Worm (Caenorhabditis elegans): Measurements from ENCODE around the gene his-70.
A peak's percentile ranks its signal among the peaks of the same experiment; 100 is the strongest.

his-70 gene

ce11 chrIII:4034984-4035383, 24.9 kb downstream of the his-70 start:
- TF ChIP-seq unc-55 (GFP tag; optimal IDR thresholded peaks at IDR 0.05) = peak; percentile 37
- TF ChIP-seq ceh-30 (tag; optimal IDR thresholded peaks at IDR 0.05) = no peak
- TF ChIP-seq unc-42 (tag; optimal IDR thresholded peaks at IDR 0.05) = peak; percentile 70

- TF ChIP-seq ceh-2 (tag; optimal IDR thresholded peaks at IDR 0.05) (no peak), unc-3 (GFP tag; conservative IDR thresholded peaks at IDR 0.05) (no peak), unc-3 (tag; optimal IDR thresholded peaks at IDR 0.05) (no peak), F13H6.1 (tag; optimal IDR thresholded peaks at IDR 0.05) (no peak), ceh-24 (tag; optimal IDR thresholded peaks at IDR 0.05) (no peak), sdc-2 (tag; optimal IDR thresholded peaks at IDR 0.05) (no peak), ets-4 (tag; optimal IDR thresholded peaks at IDR 0.05) (no peak), ceh-18 (tag; optimal IDR thresholded peaks at IDR 0.05) (no peak), dmd-4 (tag; optimal IDR thresholded peaks at IDR 0.05; ENCODE audit: borderline replicate concordance) (no peak), fkh-10 (GFP tag; optimal IDR thresholded peaks at IDR 0.05) (no peak), lin-11 (tag; optimal IDR thresholded peaks at IDR 0.05) (no peak), ceh-19 (GFP tag; optimal IDR thresholded peaks at IDR 0.05) (no peak), tbx-2 (tag; optimal IDR thresholded peaks at IDR 0.05) (no peak), K09A11.1 (tag; optimal IDR thresholded peaks at IDR 0.05; ENCODE audit: insufficient read depth) (no peak), pros-1 (tag; optimal IDR thresholded peaks at IDR 0.05) (no peak), zip-5 (tag; optimal IDR thresholded peaks at IDR 0.05) (no peak), ttx-3 (tag; optimal IDR thresholded peaks at IDR 0.05) (no peak), hlh-8 (tag; optimal IDR thresholded peaks at IDR 0.05) (no peak), T23F11.4 (GFP tag; optimal IDR thresholded peaks at IDR 0.05) (no peak), unc-42 (tag; optimal IDR thresholded peaks at IDR 0.05) (no peak), ceh-34 (tag; optimal IDR thresholded peaks at IDR 0.05) (no peak)
Observed at ce11 chrIII:4030839-4031238, 29.1 kb downstream of the his-70 start.

- no peak for TF ChIP-seq ahr-1 (tag; optimal IDR thresholded peaks at IDR 0.05)
- peak; percentile 90 for TF ChIP-seq unc-42 (tag; optimal IDR thresholded peaks at IDR 0.05)
Observed at ce11 chrIII:4028061-4028460, 31.9 kb downstream of the his-70 start, which contains the start of gene T02C12.5. Gene T02C12.5, minus strand, starts transcription at chrIII:4028161.

ce11 chrIII:4021866-4022265, 38.1 kb downstream of the his-70 start, which contains the start of gene tftc-5:
Gene tftc-5, plus strand, starts transcription at chrIII:4022166.
- no peak for TF ChIP-seq lim-6 (tag; optimal IDR thresholded peaks at IDR 0.05)
- no peak for TF ChIP-seq ceh-45 (GFP tag; IDR thresholded peaks at IDR 0.05)
- no peak for TF ChIP-seq sox-2 (GFP tag; IDR thresholded peaks at IDR 0.05)
- no peak for TF ChIP-seq unc-3 (GFP tag; conservative IDR thresholded peaks at IDR 0.05)
- no peak for TF ChIP-seq unc-3 (tag; optimal IDR thresholded peaks at IDR 0.05)
- no peak for TF ChIP-seq pqm-1 (tag; optimal IDR thresholded peaks at IDR 0.05)
- TF ChIP-seq ama-1 (optimal IDR thresholded peaks at IDR 0.05) = no peak
- TF ChIP-seq ceh-24 (tag; optimal IDR thresholded peaks at IDR 0.05) = no peak
- no peak for TF ChIP-seq ceh-14 (tag; optimal IDR thresholded peaks at IDR 0.05)
- no peak for TF ChIP-seq Y22D7AL.16 (tag; optimal IDR thresholded peaks at IDR 0.05)
- no peak for TF ChIP-seq pat-9 (tag; optimal IDR thresholded peaks at IDR 0.05)
- no peak for TF ChIP-seq fax-1 (tag; optimal IDR thresholded peaks at IDR 0.05)

ce11 chrIII:4019801-4020200, 40.1 kb downstream of the his-70 start, which contains the start of gene snpc-3.4:
Gene snpc-3.4, plus strand, starts transcription at chrIII:4020037.
- no peak for TF ChIP-seq ceh-45 (GFP tag; IDR thresholded peaks at IDR 0.05)
- no peak for TF ChIP-seq tbx-7 (tag; optimal IDR thresholded peaks at IDR 0.05)
- TF ChIP-seq ceh-18 (tag; optimal IDR thresholded peaks at IDR 0.05) = peak; percentile 25
- peak; percentile 45 for TF ChIP-seq unc-42 (tag; optimal IDR thresholded peaks at IDR 0.05)
- peak; percentile 35 for TF ChIP-seq ceh-31 (tag; optimal IDR thresholded peaks at IDR 0.05)
- peak; percentile 31 for TF ChIP-seq ztf-16 (tag; optimal IDR thresholded peaks at IDR 0.05)
- peak; percentile 23 for TF ChIP-seq rnt-1 (tag; optimal IDR thresholded peaks at IDR 0.05)
- TF ChIP-seq sdc-2 (tag; optimal IDR thresholded peaks at IDR 0.05) = no peak
- TF ChIP-seq nfya-1 (tag; optimal IDR thresholded peaks at IDR 0.05) = peak; percentile 73
- TF ChIP-seq dve-1 (tag; optimal IDR thresholded peaks at IDR 0.05) = peak; percentile 8
